Worm (Caenorhabditis elegans): ENCODE data around the gene W06B4.1.

W06B4.1 gene

ce11 chrII:4482021-4482420 is 10.6 kb downstream of the W06B4.1 start, which contains the start of gene T05C1.2:
T05C1.2 (minus strand) TSS chrII:4482121.
- TF ChIP-seq tra-4 (tag; optimal IDR thresholded peaks at IDR 0.05) = no peak
- no peak for TF ChIP-seq pes-1 (GFP tag; IDR thresholded peaks at IDR 0.05)
- no peak for TF ChIP-seq sea-1 (GFP tag; conservative IDR thresholded peaks at IDR 0.05)
- TF ChIP-seq scrt-1 (GFP tag; IDR thresholded peaks at IDR 0.05) = no peak
- TF ChIP-seq aly-1 (tag; optimal IDR thresholded peaks at IDR 0.05) = no peak
- TF ChIP-seq hmbx-1 (tag; optimal IDR thresholded peaks at IDR 0.05) = no peak
- TF ChIP-seq hnd-1 (tag; optimal IDR thresholded peaks at IDR 0.05) = no peak
- no peak for TF ChIP-seq ama-1 (optimal IDR thresholded peaks at IDR 0.05)
- no peak for TF ChIP-seq flt-1 (GFP tag; IDR thresholded peaks at IDR 0.05)
- no peak for TF ChIP-seq ets-7 (tag; optimal IDR thresholded peaks at IDR 0.05)
- TF ChIP-seq tbx-37 (GFP tag; conservative IDR thresholded peaks at IDR 0.05) = no peak
- TF ChIP-seq tbx-11 (GFP tag; IDR thresholded peaks at IDR 0.05) = no peak
- TF ChIP-seq F13C5.2 (tag; optimal IDR thresholded peaks at IDR 0.05) = no peak
- TF ChIP-seq ceh-13 (GFP tag; optimal IDR thresholded peaks at IDR 0.05) = no peak
- no peak for TF ChIP-seq hmg-4 (GFP tag; optimal IDR thresholded peaks at IDR 0.05)
- TF ChIP-seq B0310.2 (tag; optimal IDR thresholded peaks at IDR 0.05) = no peak
- TF ChIP-seq ceh-36 (tag; optimal IDR thresholded peaks at IDR 0.05) = no peak

DNA sequence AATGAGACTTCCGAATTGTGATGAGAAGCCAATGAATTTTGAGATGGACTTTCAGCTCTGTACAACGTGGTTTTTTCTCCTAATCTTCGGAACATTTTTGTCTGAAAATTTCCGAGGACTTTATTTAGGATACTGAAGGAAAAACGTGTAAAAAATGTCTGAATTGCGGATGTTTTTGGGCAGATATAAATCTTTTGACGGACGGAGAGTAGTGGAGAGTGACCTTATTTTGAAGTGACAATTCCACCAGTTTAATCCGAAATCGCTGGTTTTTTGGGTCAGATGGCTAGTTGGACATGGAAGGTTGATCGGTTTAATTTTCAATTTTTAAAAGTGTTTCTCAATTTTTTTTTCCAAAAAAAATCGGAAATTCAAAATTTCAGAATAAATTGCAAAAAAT is 17.9 kb downstream of the W06B4.1 start, which contains the start of gene T05C1.3:
TSS of gene T05C1.3 (minus strand) at position 101 of the 400 bp plus-strand sequence.
- no peak for TF ChIP-seq ama-1 (optimal IDR thresholded peaks at IDR 0.05)
- TF ChIP-seq pes-1 (GFP tag; IDR thresholded peaks at IDR 0.05) = no peak
- TF ChIP-seq sea-1 (GFP tag; conservative IDR thresholded peaks at IDR 0.05) = no peak
- no peak for TF ChIP-seq tra-4 (tag; optimal IDR thresholded peaks at IDR 0.05)
- TF ChIP-seq F13C5.2 (tag; optimal IDR thresholded peaks at IDR 0.05) = no peak
- TF ChIP-seq ceh-13 (GFP tag; optimal IDR thresholded peaks at IDR 0.05) = no peak
- TF ChIP-seq hnd-1 (tag; optimal IDR thresholded peaks at IDR 0.05) = no peak
- no peak for TF ChIP-seq tbx-37 (GFP tag; conservative IDR thresholded peaks at IDR 0.05)
- no peak for TF ChIP-seq hmg-4 (GFP tag; optimal IDR thresholded peaks at IDR 0.05)
- TF ChIP-seq ceh-36 (tag; optimal IDR thresholded peaks at IDR 0.05) = no peak
- TF ChIP-seq hmbx-1 (tag; optimal IDR thresholded peaks at IDR 0.05) = no peak
- TF ChIP-seq scrt-1 (GFP tag; IDR thresholded peaks at IDR 0.05) = no peak
- TF ChIP-seq B0310.2 (tag; optimal IDR thresholded peaks at IDR 0.05) = no peak
- TF ChIP-seq flt-1 (GFP tag; IDR thresholded peaks at IDR 0.05) = no peak
- TF ChIP-seq tbx-11 (GFP tag; IDR thresholded peaks at IDR 0.05) = no peak
- TF ChIP-seq ets-7 (tag; optimal IDR thresholded peaks at IDR 0.05) = no peak
- no peak for TF ChIP-seq aly-1 (tag; optimal IDR thresholded peaks at IDR 0.05)

ce11 chrII:4490729-4491128 is 19.3 kb downstream of the W06B4.1 start, which contains the start of gene T05C1.5:
T05C1.5 (minus strand) TSS chrII:4490829.
- no peak for TF ChIP-seq ets-7 (tag; optimal IDR thresholded peaks at IDR 0.05)
- TF ChIP-seq F13C5.2 (tag; optimal IDR thresholded peaks at IDR 0.05) = no peak
- no peak for TF ChIP-seq tbx-11 (GFP tag; IDR thresholded peaks at IDR 0.05)
- TF ChIP-seq tra-4 (tag; optimal IDR thresholded peaks at IDR 0.05) = no peak
- no peak for TF ChIP-seq flt-1 (GFP tag; IDR thresholded peaks at IDR 0.05)
- TF ChIP-seq hnd-1 (tag; optimal IDR thresholded peaks at IDR 0.05) = no peak
- no peak for TF ChIP-seq tbx-37 (GFP tag; conservative IDR thresholded peaks at IDR 0.05)
- no peak for TF ChIP-seq ama-1 (optimal IDR thresholded peaks at IDR 0.05)
- no peak for TF ChIP-seq pes-1 (GFP tag; IDR thresholded peaks at IDR 0.05)
- no peak for TF ChIP-seq hmg-4 (GFP tag; optimal IDR thresholded peaks at IDR 0.05)
- TF ChIP-seq sea-1 (GFP tag; conservative IDR thresholded peaks at IDR 0.05) = no peak
- TF ChIP-seq scrt-1 (GFP tag; IDR thresholded peaks at IDR 0.05) = no peak
- no peak for TF ChIP-seq aly-1 (tag; optimal IDR thresholded peaks at IDR 0.05)

DNA sequence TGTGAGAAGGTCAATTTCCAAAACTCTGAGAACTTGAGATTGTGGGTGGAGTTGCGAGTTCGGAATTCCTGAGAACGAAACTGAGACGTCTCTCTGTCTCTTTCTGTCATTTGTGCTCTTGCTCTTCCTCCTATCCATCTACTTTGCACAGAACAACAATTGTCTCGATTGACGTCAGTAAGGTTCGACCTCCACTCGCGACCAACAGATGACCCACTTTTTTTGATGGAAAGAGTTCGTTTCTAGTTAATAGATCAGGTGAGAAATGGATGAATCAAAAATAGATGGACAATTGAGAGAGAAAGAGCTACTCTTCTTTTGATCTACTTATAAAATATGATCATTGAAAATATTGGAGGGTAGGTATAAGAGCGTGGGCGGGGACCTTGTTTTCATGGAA is 23.1 kb downstream of the W06B4.1 start:
- no peak for TF ChIP-seq hmbx-1 (tag; optimal IDR thresholded peaks at IDR 0.05)
- no peak for TF ChIP-seq F13C5.2 (tag; optimal IDR thresholded peaks at IDR 0.05)
- TF ChIP-seq tra-4 (tag; optimal IDR thresholded peaks at IDR 0.05) = no peak
- no peak for TF ChIP-seq pes-1 (GFP tag; IDR thresholded peaks at IDR 0.05)
- TF ChIP-seq tbx-37 (GFP tag; conservative IDR thresholded peaks at IDR 0.05) = no peak
- no peak for TF ChIP-seq tbx-11 (GFP tag; IDR thresholded peaks at IDR 0.05)

DNA sequence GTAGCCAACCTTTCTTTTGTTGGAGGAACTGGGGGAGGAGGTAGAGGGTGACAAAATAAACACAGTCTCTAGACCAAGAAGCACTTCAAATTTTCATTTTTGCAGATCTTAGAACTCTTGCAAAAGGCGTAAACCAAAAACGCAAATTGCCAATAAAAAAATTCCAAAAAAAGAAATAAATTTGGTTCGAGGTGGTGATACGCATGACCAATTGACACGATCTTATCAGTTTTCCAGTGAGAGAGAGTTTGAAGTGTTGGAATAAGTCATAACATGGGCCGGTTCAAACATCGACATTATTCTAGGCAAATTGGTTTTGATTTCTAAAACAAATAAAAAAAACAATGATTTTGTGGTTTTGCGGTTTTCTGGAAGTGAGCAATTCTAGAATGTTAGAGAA is 24.4 kb downstream of the W06B4.1 start:
- TF ChIP-seq sea-1 (GFP tag; conservative IDR thresholded peaks at IDR 0.05) (no peak), aly-1 (tag; optimal IDR thresholded peaks at IDR 0.05) (no peak), flt-1 (GFP tag; IDR thresholded peaks at IDR 0.05) (no peak), tbx-37 (GFP tag; conservative IDR thresholded peaks at IDR 0.05) (no peak), ceh-13 (GFP tag; optimal IDR thresholded peaks at IDR 0.05) (no peak), hmg-4 (GFP tag; optimal IDR thresholded peaks at IDR 0.05) (no peak), pes-1 (GFP tag; IDR thresholded peaks at IDR 0.05) (no peak), hmbx-1 (tag; optimal IDR thresholded peaks at IDR 0.05) (no peak), ets-7 (tag; optimal IDR thresholded peaks at IDR 0.05) (no peak), hnd-1 (tag; optimal IDR thresholded peaks at IDR 0.05) (no peak), ama-1 (optimal IDR thresholded peaks at IDR 0.05) (no peak), tbx-11 (GFP tag; IDR thresholded peaks at IDR 0.05) (no peak), F13C5.2 (tag; optimal IDR thresholded peaks at IDR 0.05) (no peak), ceh-36 (tag; optimal IDR thresholded peaks at IDR 0.05) (no peak), scrt-1 (GFP tag; IDR thresholded peaks at IDR 0.05) (no peak), B0310.2 (tag; optimal IDR thresholded peaks at IDR 0.05) (no peak)

- TF ChIP-seq hmg-4 (GFP tag; optimal IDR thresholded peaks at IDR 0.05) (no peak), F13C5.2 (tag; optimal IDR thresholded peaks at IDR 0.05) (no peak), tbx-37 (GFP tag; conservative IDR thresholded peaks at IDR 0.05) (no peak), tra-4 (tag; optimal IDR thresholded peaks at IDR 0.05) (no peak), hmbx-1 (tag; optimal IDR thresholded peaks at IDR 0.05) (no peak), pes-1 (GFP tag; IDR thresholded peaks at IDR 0.05) (no peak), ceh-13 (GFP tag; optimal IDR thresholded peaks at IDR 0.05) (no peak), ceh-36 (tag; optimal IDR thresholded peaks at IDR 0.05) (no peak), scrt-1 (GFP tag; IDR thresholded peaks at IDR 0.05) (no peak), aly-1 (tag; optimal IDR thresholded peaks at IDR 0.05) (no peak), sea-1 (GFP tag; conservative IDR thresholded peaks at IDR 0.05) (no peak), ama-1 (optimal IDR thresholded peaks at IDR 0.05) (no peak), tbx-11 (GFP tag; IDR thresholded peaks at IDR 0.05) (no peak), ets-7 (tag; optimal IDR thresholded peaks at IDR 0.05) (no peak), B0310.2 (tag; optimal IDR thresholded peaks at IDR 0.05) (no peak), hnd-1 (tag; optimal IDR thresholded peaks at IDR 0.05) (no peak), flt-1 (GFP tag; IDR thresholded peaks at IDR 0.05) (no peak)
Measured at ce11 chrII:4505097-4505626, 33.8 kb downstream of the W06B4.1 start, which contains the start of gene camt-1. camt-1 (minus strand) TSS chrII:4505147.

All from whole organism, early embryonic.